Fruit fly (Drosophila melanogaster): ENCODE results near the gene CG3713.

CG3713 gene

DNA sequence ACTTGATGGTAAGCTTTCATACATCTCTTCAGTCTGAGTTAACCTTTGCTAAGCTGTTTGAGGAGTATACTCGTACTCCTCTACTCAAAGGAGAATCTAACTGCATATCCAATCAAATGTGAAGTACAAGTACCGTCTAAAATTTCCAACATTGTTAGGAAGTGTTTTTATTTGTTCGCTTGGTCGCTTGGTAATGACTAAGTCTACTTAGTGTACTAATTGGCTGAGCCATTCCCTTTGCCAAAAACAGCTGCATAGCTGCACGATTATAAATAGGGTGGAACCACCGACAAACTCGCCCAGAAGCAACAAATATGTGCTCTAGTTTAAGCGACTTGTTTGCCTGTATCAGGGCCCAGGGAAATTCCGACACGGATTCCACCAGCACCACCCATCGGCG lies 2.4 kb downstream of the CG3713 start, which contains the start of gene CG14635:
Gene CG14635, plus strand, starts transcription at position 301 of the 400 bp plus-strand sequence.
- TF ChIP-seq fd96Ca (GFP tag; IDR thresholded peaks at IDR 0.05) = no peak
- no peak for TF ChIP-seq EcR (GFP tag; optimal IDR thresholded peaks at IDR 0.05)
- no peak for TF ChIP-seq gl (tag; optimal IDR thresholded peaks at IDR 0.05)
- TF ChIP-seq Pif1A (GFP tag; optimal IDR thresholded peaks at IDR 0.05) = no peak
- TF ChIP-seq D1 (tag; optimal IDR thresholded peaks at IDR 0.05) = no peak
- TF ChIP-seq CG32121 (GFP tag; IDR thresholded peaks at IDR 0.05) = no peak
- no peak for TF ChIP-seq CG13204 (GFP tag; optimal IDR thresholded peaks at IDR 0.05)
- TF ChIP-seq Pif1B (GFP tag; optimal IDR thresholded peaks at IDR 0.05) = no peak
- TF ChIP-seq Snoo (tag; optimal IDR thresholded peaks at IDR 0.05) = no peak
- no peak for TF ChIP-seq rn (GFP tag; IDR thresholded peaks at IDR 0.05)

DNA sequence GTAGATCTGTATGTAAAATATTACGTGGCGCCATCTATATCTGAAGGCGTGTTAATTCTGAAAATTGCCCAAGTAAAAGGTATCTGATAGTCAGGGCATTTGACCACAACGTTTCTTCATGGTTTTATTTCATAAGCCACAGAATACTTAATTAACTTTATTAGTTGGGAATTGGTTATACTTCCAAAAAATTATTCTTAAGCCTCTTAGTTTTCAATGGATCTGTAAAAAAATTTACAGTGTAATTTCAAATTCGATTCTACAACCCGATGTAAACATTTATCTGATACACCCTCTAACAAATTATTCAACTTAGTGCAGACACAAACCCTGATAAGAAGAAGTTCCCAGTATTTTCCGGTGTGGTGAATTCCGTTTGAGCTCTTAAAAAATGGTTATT lies 3.5 kb downstream of the CG3713 start:
- no peak for TF ChIP-seq CG8301 (tag; optimal IDR thresholded peaks at IDR 0.05)
- TF ChIP-seq CG9948 (tag; optimal IDR thresholded peaks at IDR 0.05) = peak; percentile 5
- no peak for TF ChIP-seq Snoo (tag; optimal IDR thresholded peaks at IDR 0.05)
- TF ChIP-seq fd96Ca (GFP tag; IDR thresholded peaks at IDR 0.05) = no peak
- TF ChIP-seq CG4496 (GFP tag; IDR thresholded peaks at IDR 0.05) = 0 out of 3 replicates have a peak, but pooled peaks have one; percentile 18
- peak; percentile 9 for TF ChIP-seq CG8159 (tag; optimal IDR thresholded peaks at IDR 0.05)
- peak; percentile 25 for TF ChIP-seq CG14655 (GFP tag; optimal IDR thresholded peaks at IDR 0.05)
- no peak for TF ChIP-seq CG10348 (GFP tag; IDR thresholded peaks at IDR 0.05)

DNA sequence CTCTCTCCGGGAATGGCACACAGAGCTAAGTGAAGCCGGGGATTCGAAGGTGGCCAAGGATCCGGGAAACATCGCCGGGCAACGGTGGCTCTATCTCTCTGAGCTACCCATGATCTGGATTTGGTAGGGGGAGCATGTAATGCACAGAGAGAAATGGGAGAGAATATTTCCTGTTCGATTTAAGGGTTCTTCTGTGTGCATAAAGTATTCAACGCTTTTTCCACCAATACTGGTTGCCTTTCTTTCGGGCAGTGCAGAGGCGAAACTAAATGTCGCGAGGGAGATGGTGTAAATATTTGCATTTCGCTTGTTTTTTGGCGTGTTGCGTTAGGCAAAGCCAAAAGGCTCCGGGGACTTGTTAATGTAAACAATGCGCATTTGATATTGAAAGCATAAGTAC lies 5.0 kb downstream of the CG3713 start:
- peak; percentile 11 for TF ChIP-seq CG8159 (tag; optimal IDR thresholded peaks at IDR 0.05)
- TF ChIP-seq CG9948 (tag; optimal IDR thresholded peaks at IDR 0.05) = no peak

DNA sequence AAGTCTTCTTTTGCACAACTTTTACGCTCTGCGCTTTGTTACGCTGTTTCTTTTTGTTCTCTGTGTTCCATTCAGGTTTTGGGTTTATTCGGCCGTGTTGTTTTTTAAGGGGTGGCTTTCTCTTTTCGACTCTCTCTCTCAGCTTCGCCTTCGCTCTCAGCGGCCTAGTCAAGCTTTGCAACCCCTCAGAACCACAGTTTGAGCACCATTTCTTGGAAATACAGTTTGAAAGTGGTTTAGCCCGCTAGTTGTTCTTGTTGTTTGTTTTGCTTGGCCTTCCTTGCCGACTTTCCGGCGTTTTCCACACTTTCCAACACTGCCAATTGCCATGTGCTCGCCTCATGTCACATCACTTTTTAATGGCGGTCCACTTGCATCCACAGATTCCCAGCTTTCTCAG lies 5.9 kb downstream of the CG3713 start:
- TF ChIP-seq CG13204 (GFP tag; optimal IDR thresholded peaks at IDR 0.05) (no peak), fd96Ca (GFP tag; IDR thresholded peaks at IDR 0.05) (no peak), Pif1A (GFP tag; optimal IDR thresholded peaks at IDR 0.05) (no peak), CG32121 (GFP tag; IDR thresholded peaks at IDR 0.05) (no peak), Snoo (tag; optimal IDR thresholded peaks at IDR 0.05) (no peak)

DNA sequence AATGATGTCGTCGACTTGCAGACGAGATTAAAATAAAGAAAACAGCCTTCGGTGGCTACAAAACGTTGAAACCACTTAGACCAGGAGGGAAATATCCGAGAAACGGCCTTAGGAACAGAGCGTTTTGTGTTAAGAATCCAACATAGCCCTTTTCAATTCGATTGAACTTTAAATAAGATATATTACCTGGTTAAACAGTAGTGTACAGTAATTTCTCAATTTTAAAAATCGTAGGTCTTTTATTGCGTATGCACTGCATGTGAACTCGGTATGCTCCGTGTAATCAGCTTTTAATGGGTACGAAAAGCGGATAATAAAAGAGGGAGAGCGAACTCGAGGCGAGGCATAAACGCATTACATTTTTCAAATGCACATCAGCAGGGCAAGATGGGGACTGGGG lies 8.9 kb downstream of the CG3713 start:
- TF ChIP-seq CG14655 (GFP tag; optimal IDR thresholded peaks at IDR 0.05) (peak; percentile 74), EcR (GFP tag; optimal IDR thresholded peaks at IDR 0.05) (no peak), Pif1A (GFP tag; optimal IDR thresholded peaks at IDR 0.05) (peak; percentile 26), CG4496 (GFP tag; IDR thresholded peaks at IDR 0.05) (peak; percentile 38; the same call in 1 of the 3 replicates), fd96Ca (GFP tag; IDR thresholded peaks at IDR 0.05) (peak; percentile 47; the same call in 1 of the 3 replicates), Pif1B (GFP tag; optimal IDR thresholded peaks at IDR 0.05) (no peak), Ets98B (GFP tag; IDR thresholded peaks at IDR 0.05) (peak; percentile 44; the same call in 1 of the 2 replicates), CG8301 (tag; optimal IDR thresholded peaks at IDR 0.05) (peak; percentile 51)

DNA sequence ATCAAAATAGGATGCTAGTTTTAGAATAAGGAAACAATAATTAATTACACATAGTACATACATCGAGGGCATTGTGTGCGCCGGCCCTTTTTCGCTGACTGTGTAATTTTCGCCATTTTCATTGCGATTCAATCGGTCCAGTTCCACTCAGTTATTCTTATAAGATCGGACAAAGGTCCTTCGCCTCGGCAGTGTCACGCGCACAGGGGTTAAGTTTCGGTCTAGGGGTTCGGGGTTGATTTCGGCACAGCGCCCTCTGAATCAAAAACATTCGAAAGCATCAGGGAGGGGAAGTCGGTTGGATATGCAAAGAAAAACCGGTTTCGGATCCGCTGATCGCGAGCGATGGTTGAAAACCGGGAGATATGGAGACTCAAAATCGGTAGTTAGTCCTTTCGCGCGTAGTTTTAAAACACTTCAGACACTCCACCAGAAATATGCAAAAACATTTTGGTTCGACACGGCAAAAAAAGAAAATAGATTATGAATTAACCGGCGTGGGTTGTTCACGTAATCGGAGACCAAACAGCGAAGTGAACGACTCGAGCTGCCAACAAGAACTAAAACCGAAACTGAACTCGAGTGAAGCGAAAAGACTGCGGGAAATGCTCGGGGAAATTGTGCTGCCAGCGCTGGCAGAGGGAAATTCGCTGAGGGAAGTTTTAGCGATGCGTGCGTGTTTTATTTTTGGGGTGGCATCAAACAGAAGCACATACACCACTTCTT lies 10.8 kb downstream of the CG3713 start:
- no peak for TF ChIP-seq CG32121 (GFP tag; IDR thresholded peaks at IDR 0.05)
- 0 out of 3 replicates have a peak, but pooled peaks have one; percentile 17 for TF ChIP-seq CG4496 (GFP tag; IDR thresholded peaks at IDR 0.05)

DNA sequence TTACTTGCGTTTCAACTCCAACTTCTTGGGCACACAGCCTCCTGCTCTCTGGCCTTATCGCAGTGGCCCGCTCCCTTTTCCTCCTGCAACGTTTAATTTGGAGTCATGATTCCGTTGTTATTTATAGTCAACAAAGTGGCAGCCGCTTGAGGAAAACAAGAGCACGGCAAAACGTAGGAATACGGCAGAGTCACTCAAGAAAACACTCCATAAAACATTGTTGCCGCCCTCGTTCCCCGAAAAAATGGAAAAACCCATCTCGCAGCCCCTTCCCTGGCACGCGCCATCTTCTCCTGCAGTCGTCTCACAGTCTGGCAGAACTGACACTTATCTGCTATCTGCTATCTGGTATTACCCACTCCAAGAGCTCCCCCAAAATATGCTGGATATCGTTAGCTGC lies 22.0 kb downstream of the CG3713 start:
- TF ChIP-seq EcR (GFP tag; optimal IDR thresholded peaks at IDR 0.05) (no peak), CG34367 (tag; optimal IDR thresholded peaks at IDR 0.05) (no peak), CG13204 (GFP tag; optimal IDR thresholded peaks at IDR 0.05) (no peak), CG14655 (GFP tag; optimal IDR thresholded peaks at IDR 0.05) (no peak), gl (tag; optimal IDR thresholded peaks at IDR 0.05) (no peak), CG9948 (tag; optimal IDR thresholded peaks at IDR 0.05) (no peak), CG8301 (tag; optimal IDR thresholded peaks at IDR 0.05) (no peak), Ets98B (GFP tag; IDR thresholded peaks at IDR 0.05) (no peak), D1 (tag; optimal IDR thresholded peaks at IDR 0.05) (no peak), rn (GFP tag; IDR thresholded peaks at IDR 0.05) (no peak), fd96Ca (GFP tag; IDR thresholded peaks at IDR 0.05) (no peak), CG8159 (tag; optimal IDR thresholded peaks at IDR 0.05) (no peak), Snoo (tag; optimal IDR thresholded peaks at IDR 0.05) (no peak), CG10348 (GFP tag; IDR thresholded peaks at IDR 0.05) (no peak), CG15710 (tag; optimal IDR thresholded peaks at IDR 0.05) (no peak), CG12605 (GFP tag; IDR thresholded peaks at IDR 0.05) (no peak), CG17806 (tag; optimal IDR thresholded peaks at IDR 0.05) (no peak), Pif1A (GFP tag; optimal IDR thresholded peaks at IDR 0.05) (no peak), CG4496 (GFP tag; IDR thresholded peaks at IDR 0.05) (no peak)
